Worm (Caenorhabditis elegans): ENCODE measurements around the gene Y54G2A.77.

DNA sequence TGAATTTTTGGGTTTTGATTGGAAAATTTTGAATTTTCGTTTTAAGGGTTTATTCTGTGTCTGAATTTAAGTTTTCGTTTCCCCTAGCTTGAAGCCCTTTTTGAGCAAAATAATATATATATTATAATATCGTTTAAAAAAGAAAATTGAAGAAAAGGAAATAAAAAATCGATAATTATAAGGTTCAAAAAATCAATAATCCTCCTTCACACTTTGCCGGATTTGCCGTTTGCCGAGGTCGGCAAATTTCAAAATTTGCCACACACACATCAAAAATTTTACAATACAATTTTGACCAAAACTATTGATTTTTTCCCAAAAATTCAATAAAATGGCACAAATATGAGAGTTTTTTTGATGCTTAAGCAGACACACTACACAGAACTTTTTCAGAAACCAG, 25.9 kb upstream of the Y54G2A.77 start:
- TF ChIP-seq him-1 (tag; optimal IDR thresholded peaks at IDR 0.05), result no peak
- no peak for TF ChIP-seq dao-5 (tag; optimal IDR thresholded peaks at IDR 0.05)
- TF ChIP-seq W03F9.2 (tag; optimal IDR thresholded peaks at IDR 0.05), result no peak

All from whole organism, L4/young adult.